ENCODE assay signal across 4 fruit fly cellular contexts in the genomic region with DNA sequence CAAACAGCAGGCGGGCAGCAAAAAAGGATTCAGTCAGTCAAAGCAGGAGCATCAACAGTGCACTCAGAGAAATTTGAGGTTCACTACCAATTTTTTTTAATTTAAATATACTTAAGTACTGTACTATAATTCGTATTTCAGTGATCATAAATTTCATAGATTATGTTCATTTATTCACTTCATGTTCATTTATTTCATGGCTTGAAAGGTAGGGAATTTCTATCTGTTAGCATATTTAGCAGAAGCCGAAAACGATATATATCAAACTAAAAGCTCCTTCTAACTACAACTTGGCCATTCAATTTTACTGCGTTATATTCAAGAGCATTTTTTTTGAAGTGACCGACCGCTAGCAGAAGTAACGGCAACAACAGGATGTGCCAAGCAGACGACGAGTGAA.
TF ChIP-seq lines count a peak whose summit lies in the region.

No protein-coding gene starts in this region.

- TF ChIP-seq CTCF in whole organism, embryonic (GFP tag; optimal IDR thresholded peaks at IDR 0.05; lab: Kevin White, UChicago): no peak

TF ChIP-seq in whole organism, embryonic, 481 proteins besides CTCF, POLR2A, EP300 and RAD21:
- TF ChIP-seq Vsx1 (GFP tag; optimal IDR thresholded peaks at IDR 0.05; lab: Kevin White, UChicago) (no peak), Gsc (GFP tag; IDR thresholded peaks at IDR 0.05; lab: Robert Waterston, UW) (no peak), CG2678 (tag; optimal IDR thresholded peaks at IDR 0.05; lab: Kevin White, UChicago) (peak; percentile 19), CG11504 (tag; optimal IDR thresholded peaks at IDR 0.05; lab: Kevin White, UChicago) (peak; percentile 23), CG18599 (GFP tag; optimal IDR thresholded peaks at IDR 0.05; lab: Kevin White, UChicago) (peak; percentile 11), sr (GFP tag; IDR thresholded peaks at IDR 0.05; lab: Robert Waterston, UW) (no peak), gem (tag; optimal IDR thresholded peaks at IDR 0.05; lab: Kevin White, UChicago) (peak; percentile 18), CG12071 (GFP tag; optimal IDR thresholded peaks at IDR 0.05; lab: Kevin White, UChicago) (no peak), dm (GFP tag; optimal IDR thresholded peaks at IDR 0.05; lab: Kevin White, UChicago) (no peak)

TF ChIP-seq in whole organism, prepupa, 60 proteins besides CTCF, POLR2A, EP300 and RAD21:
- TF ChIP-seq Smox (GFP tag; optimal IDR thresholded peaks at IDR 0.05; lab: Kevin White, UChicago): peak; percentile 3
- TF ChIP-seq svp (GFP tag; lab: Kevin White, UChicago): peak; percentile 68
- peak; percentile 33 for TF ChIP-seq CG10669 (GFP tag; optimal IDR thresholded peaks at IDR 0.05; lab: Kevin White, UChicago)
- TF ChIP-seq CG10631 (GFP tag; optimal IDR thresholded peaks at IDR 0.05; lab: Kevin White, UChicago): peak; percentile 25
- TF ChIP-seq CG34406 (GFP tag; optimal IDR thresholded peaks at IDR 0.05; lab: Kevin White, UChicago): no peak
- TF ChIP-seq acj6 (GFP tag; optimal IDR thresholded peaks at IDR 0.05; lab: Kevin White, UChicago): no peak
- peak; percentile 3 for TF ChIP-seq topi (GFP tag; optimal IDR thresholded peaks at IDR 0.05; lab: Kevin White, UChicago)
- TF ChIP-seq CG32006 (GFP tag; optimal IDR thresholded peaks at IDR 0.05; lab: Kevin White, UChicago): peak; percentile 15
- TF ChIP-seq Eip78C (GFP tag; lab: Kevin White, UChicago): peak; percentile 53
- peak; percentile 9 for TF ChIP-seq Met (GFP tag; optimal IDR thresholded peaks at IDR 0.05; lab: Kevin White, UChicago)
- TF ChIP-seq CG6808 (GFP tag; optimal IDR thresholded peaks at IDR 0.05; lab: Kevin White, UChicago): peak; percentile 13
- TF ChIP-seq CG8119 (GFP tag; IDR thresholded peaks at IDR 0.05; lab: Robert Waterston, UW): no peak
- peak; percentile 29 for TF ChIP-seq dsx (GFP tag; optimal IDR thresholded peaks at IDR 0.05; lab: Kevin White, UChicago; ENCODE audit: poor library complexity, severe bottlenecking)
- TF ChIP-seq achi (GFP tag; optimal IDR thresholded peaks at IDR 0.05; lab: Kevin White, UChicago): peak; percentile 23
- peak; percentile 9 for TF ChIP-seq lz (GFP tag; optimal IDR thresholded peaks at IDR 0.05; lab: Kevin White, UChicago)
- no peak for TF ChIP-seq fd59A (GFP tag; optimal IDR thresholded peaks at IDR 0.05; lab: Kevin White, UChicago)

TF ChIP-seq in whole organism, pupa, 21 proteins besides CTCF, POLR2A, EP300 and RAD21:
- TF ChIP-seq CG4496 (GFP tag; IDR thresholded peaks at IDR 0.05; lab: Robert Waterston, UW): no peak
- peak; percentile 17 for TF ChIP-seq CG9948 (tag; optimal IDR thresholded peaks at IDR 0.05; lab: Kevin White, UChicago)
- no peak for TF ChIP-seq CG8301 (tag; optimal IDR thresholded peaks at IDR 0.05; lab: Kevin White, UChicago)
- no peak for TF ChIP-seq CG12605 (GFP tag; IDR thresholded peaks at IDR 0.05; lab: Robert Waterston, UW)
- no peak for TF ChIP-seq EcR (GFP tag; optimal IDR thresholded peaks at IDR 0.05; lab: Kevin White, UChicago)
- no peak for TF ChIP-seq Ets98B (GFP tag; IDR thresholded peaks at IDR 0.05; lab: Robert Waterston, UW)
- no peak for TF ChIP-seq CG13204 (GFP tag; optimal IDR thresholded peaks at IDR 0.05; lab: Kevin White, UChicago)
- no peak for TF ChIP-seq CG34367 (tag; optimal IDR thresholded peaks at IDR 0.05; lab: Kevin White, UChicago)
- no peak for TF ChIP-seq CG10348 (GFP tag; IDR thresholded peaks at IDR 0.05; lab: Robert Waterston, UW)
- TF ChIP-seq CG15710 (tag; optimal IDR thresholded peaks at IDR 0.05; lab: Kevin White, UChicago): peak; percentile 45
- no peak for TF ChIP-seq fd96Ca (GFP tag; IDR thresholded peaks at IDR 0.05; lab: Robert Waterston, UW)
- TF ChIP-seq CG8159 (tag; optimal IDR thresholded peaks at IDR 0.05; lab: Kevin White, UChicago): peak; percentile 64
- no peak for TF ChIP-seq CG32121 (GFP tag; IDR thresholded peaks at IDR 0.05; lab: Robert Waterston, UW)
- TF ChIP-seq Snoo (tag; optimal IDR thresholded peaks at IDR 0.05; lab: Kevin White, UChicago): no peak
- TF ChIP-seq gl (tag; optimal IDR thresholded peaks at IDR 0.05; lab: Kevin White, UChicago): no peak
- no peak for TF ChIP-seq Pif1A (GFP tag; optimal IDR thresholded peaks at IDR 0.05; lab: Kevin White, UChicago)
- no peak for TF ChIP-seq CG17806 (tag; optimal IDR thresholded peaks at IDR 0.05; lab: Kevin White, UChicago)
- TF ChIP-seq D1 (tag; optimal IDR thresholded peaks at IDR 0.05; lab: Kevin White, UChicago): no peak
- TF ChIP-seq rn (GFP tag; IDR thresholded peaks at IDR 0.05; lab: Robert Waterston, UW): no peak
- TF ChIP-seq CG14655 (GFP tag; optimal IDR thresholded peaks at IDR 0.05; lab: Kevin White, UChicago): peak; percentile 11
- TF ChIP-seq Pif1B (GFP tag; optimal IDR thresholded peaks at IDR 0.05; lab: Kevin White, UChicago): no peak

TF ChIP-seq in whole organism, wandering third instar larva, 38 proteins besides CTCF, POLR2A, EP300 and RAD21:
- TF ChIP-seq Sp1 (GFP tag; optimal IDR thresholded peaks at IDR 0.05; lab: Kevin White, UChicago) (no peak), fru (GFP tag; optimal IDR thresholded peaks at IDR 0.05; lab: Kevin White, UChicago) (peak; percentile 1)
TF ChIP-seq in whole organism, wandering third instar larva: peak in this region for 1.
